Worm (Caenorhabditis elegans): ENCODE results near the gene slc-46A.

DNA sequence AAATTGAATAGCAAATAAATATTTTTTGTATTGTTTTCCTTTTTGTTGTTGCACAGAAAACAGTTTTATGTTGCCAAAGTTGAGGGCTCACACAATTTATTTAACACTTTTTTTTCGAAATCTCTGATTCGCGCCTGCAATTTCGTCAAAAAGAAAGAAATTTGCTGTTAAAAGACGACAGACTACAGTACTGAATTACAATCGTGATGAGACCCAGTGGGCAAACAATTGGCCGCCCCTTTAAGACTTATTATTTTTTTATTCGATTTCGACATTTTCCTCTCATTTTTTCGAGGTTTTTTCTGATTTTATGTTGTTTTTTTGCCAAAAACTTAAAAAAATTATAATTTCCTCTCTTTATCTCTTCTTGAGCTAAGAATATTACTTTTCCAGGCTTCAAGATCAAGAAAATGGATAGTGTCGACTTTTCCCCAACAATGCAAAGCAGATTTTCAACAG lies 44.9 kb upstream of the slc-46A start, which contains the start of gene slfl-4:
- TF ChIP-seq dmd-4 (tag; optimal IDR thresholded peaks at IDR 0.05; ENCODE audit: borderline replicate concordance): no peak
- no peak for TF ChIP-seq T23F11.4 (GFP tag; optimal IDR thresholded peaks at IDR 0.05)
- no peak for TF ChIP-seq fkh-6 (tag; optimal IDR thresholded peaks at IDR 0.05)
- TF ChIP-seq nhr-11 (tag; optimal IDR thresholded peaks at IDR 0.05): no peak
- TF ChIP-seq pag-3 (tag; optimal IDR thresholded peaks at IDR 0.05; ENCODE audit: borderline replicate concordance): no peak
- no peak for TF ChIP-seq pha-2 (tag; optimal IDR thresholded peaks at IDR 0.05)
- TF ChIP-seq dve-1 (tag; optimal IDR thresholded peaks at IDR 0.05): no peak
- no peak for TF ChIP-seq elt-4 (tag; optimal IDR thresholded peaks at IDR 0.05)
- no peak for TF ChIP-seq elt-2 (tag; optimal IDR thresholded peaks at IDR 0.05)
